Fruit fly (Drosophila melanogaster) S2 (cell line): Measurements from ENCODE around the gene CG33687.

ENCODE experiments used
- CG8478 ChIP-seq: fragments of >200 bp; optimal IDR thresholded peaks from 2 replicates; lab custom pipeline; 2018
- CTCF ChIP-seq, 2 experiments: fragments of >200 bp; optimal IDR thresholded peaks; 2 replicates each; lab custom pipeline; 2018

DNA sequence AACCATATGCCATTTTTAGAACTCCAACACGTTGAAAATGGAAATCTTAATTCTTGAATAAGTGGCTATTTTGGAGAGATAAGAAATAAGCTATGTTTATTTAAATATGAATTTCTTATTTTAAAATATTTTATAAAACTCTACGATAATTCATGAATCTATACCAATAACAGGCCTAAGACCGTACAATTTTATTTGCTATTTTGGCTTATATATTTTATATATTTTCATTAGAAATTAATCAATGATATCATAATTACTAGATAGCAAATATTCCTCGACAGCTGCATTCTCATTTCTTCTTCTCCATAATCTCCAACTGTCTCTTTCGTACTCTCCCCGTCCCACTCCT is 14.2 kb downstream of the CG33687 start:
- TF ChIP-seq CG8478 (no peak), CTCF (optimal IDR thresholded peaks at IDR 0.05; lab: Kevin White, UChicago) (no peak)
